Worm (Caenorhabditis elegans) whole organism, midembryonic: Measurements from ENCODE around the gene rpap-3.

Experiments used
- cog-1 ChIP-seq: sonication (generic microtip); optimal IDR thresholded peaks from 2 replicates; lab custom pipeline; 2016; ENCODE audit warnings: missing genetic modification characterization, missing compliant biosample characterization
- flt-1 ChIP-seq: fragments of 200-800 bp; sonication (Bioruptor generic); IDR thresholded peaks from 2 replicates; pipeline ENCODE4 v1.3.6; 2022; ENCODE audit warnings: missing genetic modification characterization, missing compliant biosample characterization
- klf-2 ChIP-seq: fragments of 200-800 bp; sonication (Bioruptor generic); conservative IDR thresholded peaks from 2 replicates; pipeline ENCODE4 v1.3.6; 2022; ENCODE audit warnings: missing genetic modification reagents, missing genetic modification characterization, missing compliant biosample characterization
- med-1 ChIP-seq: sonication (generic microtip); optimal IDR thresholded peaks from 2 replicates; lab custom pipeline; 2017; ENCODE audit warnings: missing genetic modification characterization, mild to moderate bottlenecking, missing compliant biosample characterization, antibody characterized with exemption, missing genetic modification reagents; ENCODE audit not compliant: insufficient read depth
- ref-1 ChIP-seq: fragments of 200-800 bp; sonication (Bioruptor generic); conservative IDR thresholded peaks from 2 replicates; pipeline ENCODE4 v1.3.6; 2022; ENCODE audit warnings: missing genetic modification reagents, missing genetic modification characterization, missing compliant biosample characterization
- tab-1 ChIP-seq: fragments of 200-800 bp; sonication (Bioruptor generic); IDR thresholded peaks from 2 replicates; pipeline ENCODE4 v1.3.6; 2022; ENCODE audit warnings: missing genetic modification characterization, missing compliant biosample characterization
- ztf-23 ChIP-seq: fragments of 200-800 bp; sonication (Bioruptor generic); IDR thresholded peaks from 2 replicates; pipeline ENCODE4 v1.3.6; 2022; ENCODE audit warnings: missing genetic modification reagents, missing genetic modification characterization, missing compliant biosample characterization
- ztf-29 ChIP-seq: fragments of 200-800 bp; sonication (Bioruptor generic); IDR thresholded peaks from 2 replicates; pipeline ENCODE4 v1.3.6; 2022; ENCODE audit warnings: missing genetic modification reagents, missing genetic modification characterization, missing compliant biosample characterization

- TF ChIP-seq med-1 (no peak), flt-1 (GFP tag; lab: Robert Waterston, UW) (no peak), cog-1 (tag; lab: Kevin White, UChicago) (no peak), klf-2 (GFP tag; lab: Robert Waterston, UW) (no peak), ref-1 (GFP tag; lab: Robert Waterston, UW) (no peak), ztf-29 (GFP tag; lab: Robert Waterston, UW) (no peak), tab-1 (no peak), ztf-23 (GFP tag; lab: Robert Waterston, UW) (no peak)
Observed at ce11 chrIV:7822524-7822923, 43.8 kb upstream of the rpap-3 start, which contains the start of gene T14A8.2.
